Worm (Caenorhabditis elegans) whole organism, L3 larva: ENCODE results near the gene vps-53.

Source experiments
- fkh-10 ChIP-seq: sonication (generic microtip); optimal IDR thresholded peaks from 2 replicates; lab custom pipeline; 2017; ENCODE audit warnings: missing biosample characterization, missing genetic modification reagents, missing genetic modification characterization
- snpc-4 ChIP-seq: fragments of 150-350 bp; optimal IDR thresholded peaks from 2 replicates; lab custom pipeline; 2014; ENCODE audit warnings: missing biosample characterization, missing genetic modification characterization

DNA sequence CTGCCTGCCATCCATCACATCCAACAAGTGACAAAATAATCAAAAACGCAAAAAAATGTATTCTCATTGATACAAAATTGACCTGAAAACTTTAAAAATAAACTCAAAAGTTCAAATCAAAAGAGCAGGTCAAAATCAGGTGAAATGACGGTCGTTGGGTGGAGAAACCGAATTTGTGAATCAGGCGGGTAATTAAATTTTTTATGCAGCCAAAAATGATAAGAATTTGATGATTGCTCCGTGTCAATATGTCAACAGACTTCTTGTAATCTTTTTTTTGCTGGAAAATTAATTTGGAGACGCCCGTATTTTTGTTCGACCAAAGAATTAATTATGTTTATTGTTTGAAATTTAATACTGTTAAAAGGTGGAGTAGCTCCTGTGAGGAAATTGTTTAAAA lies 43.5 kb downstream of the vps-53 start, which contains the start of gene ncx-6:
- TF ChIP-seq snpc-4 (tag; lab: Kevin White, UChicago) (no peak), fkh-10 (GFP tag; lab: Kevin White, UChicago) (no peak)
